Worm (Caenorhabditis elegans) whole organism, L1 larva: ENCODE results near the gene ZC443.7.

Experiments used
- C34B4.2 ChIP-seq: sonication (generic microtip); optimal IDR thresholded peaks from 2 replicates; lab custom pipeline; 2017; ENCODE audit warnings: mild to moderate bottlenecking, missing genetic modification characterization, missing compliant biosample characterization
- alr-1 ChIP-seq: fragments of 200-800 bp; sonication (Bioruptor generic); optimal IDR thresholded peaks from 2 replicates; lab custom pipeline; 2018; ENCODE audit warnings: borderline replicate concordance, mild to moderate bottlenecking, missing genetic modification characterization, missing compliant biosample characterization
- ceh-63 ChIP-seq: fragments of 200-800 bp; sonication (Bioruptor generic); optimal IDR thresholded peaks from 2 replicates; lab custom pipeline; 2018; ENCODE audit warnings: mild to moderate bottlenecking, missing genetic modification characterization, missing compliant biosample characterization
- ceh-8 ChIP-seq: fragments of 200-800 bp; sonication (Bioruptor generic); optimal IDR thresholded peaks from 2 replicates; lab custom pipeline; 2018; ENCODE audit warnings: mild to moderate bottlenecking, missing genetic modification characterization, moderate library complexity, missing compliant biosample characterization
- ceh-88 ChIP-seq: fragments of 200-800 bp; sonication (Bioruptor generic); IDR thresholded peaks from 2 replicates; pipeline ENCODE4 v1.3.6; 2022; ENCODE audit warnings: missing genetic modification characterization, missing compliant biosample characterization
- ceh-90 ChIP-seq: sonication (generic microtip); optimal IDR thresholded peaks from 2 replicates; lab custom pipeline; 2016; ENCODE audit warnings: missing genetic modification characterization, missing compliant biosample characterization
- dsc-1 ChIP-seq: sonication (generic microtip); optimal IDR thresholded peaks from 2 replicates; lab custom pipeline; 2016; ENCODE audit warnings: mild to moderate bottlenecking, missing genetic modification characterization, missing compliant biosample characterization
- efl-3 ChIP-seq: fragments of 200-800 bp; sonication (Bioruptor generic); optimal IDR thresholded peaks from 2 replicates; lab custom pipeline; 2018; ENCODE audit warnings: mild to moderate bottlenecking, missing genetic modification characterization, missing compliant biosample characterization
- egl-13 ChIP-seq: sonication (generic microtip); optimal IDR thresholded peaks from 2 replicates; lab custom pipeline; 2016; ENCODE audit warnings: missing genotype, missing genetic modification reagents, missing genetic modification characterization, missing compliant biosample characterization
- egl-27 ChIP-seq, 2 experiments: fragments of 150-350 bp in 1 of 2; sonication (generic microtip); optimal IDR thresholded peaks; 3 replicates each; lab custom pipeline; 2017 to 2018; ENCODE audit warnings: missing biosample characterization in 2 of 2, missing genetic modification characterization in 2 of 2, missing genetic modification reagents in 2 of 2
- elt-2 ChIP-seq: sonication (generic microtip); optimal IDR thresholded peaks from 2 replicates; lab custom pipeline; 2016; ENCODE audit warnings: missing genetic modification characterization, mild to moderate bottlenecking, inconsistent platforms, missing compliant biosample characterization, missing genetic modification reagents
- elt-3 ChIP-seq, 6 experiments: fragments of 150-350 bp in 1 of 6; sonication (generic microtip); optimal IDR thresholded peaks; 2 replicates each; lab custom pipeline; 2017 to 2018; ENCODE audit warnings: missing biosample characterization in 6 of 6, missing genetic modification characterization in 6 of 6, inconsistent platforms in 1 of 6
- ets-5 ChIP-seq: fragments of 200-800 bp; sonication (Bioruptor generic); IDR thresholded peaks from 2 replicates; pipeline ENCODE4 v1.3.6; 2022; ENCODE audit warnings: missing genetic modification characterization, missing compliant biosample characterization
- fkh-4 ChIP-seq: sonication (generic microtip); optimal IDR thresholded peaks from 2 replicates; lab custom pipeline; 2016; ENCODE audit warnings: missing compliant biosample characterization, missing genetic modification characterization, borderline replicate concordance
- grh-1 ChIP-seq: fragments of 200-800 bp; sonication (Bioruptor generic); IDR thresholded peaks from 2 replicates; pipeline ENCODE4 v1.3.6; 2022; ENCODE audit warnings: missing genetic modification reagents, missing genetic modification characterization, missing compliant biosample characterization
- isw-1 ChIP-seq: fragments of 200-800 bp; sonication (Bioruptor generic); IDR thresholded peaks from 2 replicates; pipeline ENCODE4 v1.3.6; 2022; ENCODE audit warnings: missing genetic modification characterization, missing compliant biosample characterization
- lin-35 ChIP-seq, 2 experiments: fragments of 150-350 bp; optimal IDR thresholded peaks; 2 replicates each; lab custom pipeline; 2014; ENCODE audit warnings: missing biosample characterization in 2 of 2, missing genetic modification characterization in 2 of 2, missing genetic modification reagents in 2 of 2
- mef-2 ChIP-seq: fragments of 150-350 bp; optimal IDR thresholded peaks from 2 replicates; lab custom pipeline; 2014; ENCODE audit warnings: missing biosample characterization, missing genetic modification characterization
- nhr-11 ChIP-seq: fragments of 150-350 bp; optimal IDR thresholded peaks from 2 replicates; lab custom pipeline; 2014; ENCODE audit warnings: missing biosample characterization, missing genetic modification characterization
- nhr-20 ChIP-seq: sonication (generic microtip); optimal IDR thresholded peaks from 2 replicates; lab custom pipeline; 2016; ENCODE audit warnings: mild to moderate bottlenecking, missing genetic modification characterization, missing compliant biosample characterization
- nhr-237 ChIP-seq: fragments of 150-350 bp; optimal IDR thresholded peaks from 2 replicates; lab custom pipeline; 2014; ENCODE audit warnings: missing biosample characterization, missing genetic modification characterization
- nhr-28 ChIP-seq: fragments of 150-350 bp; optimal IDR thresholded peaks from 2 replicates; lab custom pipeline; 2014; ENCODE audit warnings: missing biosample characterization, missing genetic modification characterization
- nhr-47 ChIP-seq: sonication (generic microtip); optimal IDR thresholded peaks from 2 replicates; lab custom pipeline; 2016; ENCODE audit warnings: mild to moderate bottlenecking, missing genetic modification characterization, moderate library complexity, missing compliant biosample characterization
- nhr-71 ChIP-seq: sonication (generic microtip); optimal IDR thresholded peaks from 2 replicates; lab custom pipeline; 2016; ENCODE audit warnings: mild to moderate bottlenecking, missing genetic modification characterization, moderate library complexity, missing compliant biosample characterization
- nhr-77 ChIP-seq: fragments of 150-350 bp; optimal IDR thresholded peaks from 2 replicates; lab custom pipeline; 2014; ENCODE audit warnings: missing biosample characterization, missing genetic modification characterization
- pag-3 ChIP-seq: sonication (generic microtip); optimal IDR thresholded peaks from 2 replicates; lab custom pipeline; 2017; ENCODE audit warnings: missing genetic modification characterization, mild to moderate bottlenecking, missing compliant biosample characterization, antibody characterized with exemption, borderline replicate concordance; ENCODE audit not compliant: insufficient read depth
- pax-3 ChIP-seq: fragments of 200-800 bp; sonication (Bioruptor generic); optimal IDR thresholded peaks from 2 replicates; lab custom pipeline; 2018; ENCODE audit warnings: mild to moderate bottlenecking, missing genetic modification characterization, moderate library complexity, missing compliant biosample characterization
- sox-4 ChIP-seq: sonication (generic microtip); optimal IDR thresholded peaks from 2 replicates; lab custom pipeline; 2016; ENCODE audit warnings: missing genetic modification characterization, missing compliant biosample characterization
- sptf-1 ChIP-seq: fragments of 150-350 bp; optimal IDR thresholded peaks from 2 replicates; lab custom pipeline; 2014; ENCODE audit warnings: missing biosample characterization, missing genetic modification characterization
- sup-37 ChIP-seq: fragments of 200-800 bp; sonication (Bioruptor generic); optimal IDR thresholded peaks from 2 replicates; lab custom pipeline; 2018; ENCODE audit warnings: mild to moderate bottlenecking, missing genetic modification characterization, missing compliant biosample characterization
- tbx-2 ChIP-seq: sonication (generic microtip); optimal IDR thresholded peaks from 2 replicates; lab custom pipeline; 2016; ENCODE audit warnings: missing genetic modification characterization, missing compliant biosample characterization
- tlp-1 ChIP-seq: fragments of 150-350 bp; optimal IDR thresholded peaks from 2 replicates; lab custom pipeline; 2014; ENCODE audit warnings: missing biosample characterization, missing genetic modification characterization
- unc-30 ChIP-seq: sonication (generic microtip); optimal IDR thresholded peaks from 2 replicates; lab custom pipeline; 2017; ENCODE audit warnings: missing biosample characterization, missing genetic modification characterization
- unc-62 ChIP-seq: fragments of 150-350 bp; optimal IDR thresholded peaks from 2 replicates; lab custom pipeline; 2014; ENCODE audit warnings: missing biosample characterization, missing genetic modification reagents, missing genetic modification characterization
- zag-1 ChIP-seq: fragments of 150-350 bp; optimal IDR thresholded peaks from 2 replicates; lab custom pipeline; 2014; ENCODE audit warnings: missing biosample characterization, missing genetic modification characterization

The ZC443.7 gene

DNA sequence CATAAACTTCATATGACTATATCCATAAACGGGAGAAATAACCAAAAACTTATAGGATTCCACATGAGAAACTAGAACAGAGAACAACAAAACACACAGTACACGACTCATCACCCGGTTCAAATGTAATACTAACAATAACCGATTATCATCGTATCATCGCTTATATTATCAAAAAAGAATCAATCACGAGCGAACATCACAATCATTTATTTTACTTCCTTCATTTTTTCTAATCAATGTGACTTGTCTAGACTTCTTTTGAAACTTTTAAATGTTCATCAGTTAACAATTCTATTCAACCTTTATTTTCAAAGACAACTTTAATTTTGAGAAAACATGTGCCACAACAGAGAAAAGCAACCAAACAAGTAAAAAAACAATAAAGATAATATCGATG, 11.1 kb upstream of the ZC443.7 start, which contains the start of gene ugt-4:
Gene ugt-4 (minus strand): TSS at position 141 of the 400 bp plus-strand sequence.
- TF ChIP-seq sptf-1 (no peak), nhr-77 (no peak), tlp-1 (tag; lab: Kevin White, UChicago) (no peak), nhr-237 (no peak), egl-13 (tag; lab: Kevin White, UChicago) (no peak), ceh-8 (GFP tag; lab: Kevin White, UChicago) (no peak), pax-3 (tag; lab: Kevin White, UChicago) (no peak), sup-37 (GFP tag; lab: Kevin White, UChicago) (no peak), alr-1 (tag; lab: Kevin White, UChicago) (no peak), nhr-71 (peak; percentile 10), nhr-28 (tag; lab: Kevin White, UChicago) (no peak), sox-4 (tag; lab: Kevin White, UChicago) (no peak), lin-35 (GFP tag; optimal IDR thresholded peaks at IDR 0.05; lab: Kevin White, UChicago) (peak in 1 of 2 experiments; percentile 36), C34B4.2 (tag; lab: Kevin White, UChicago) (no peak), nhr-47 (tag; lab: Kevin White, UChicago) (no peak), unc-30 (no peak), ceh-63 (no peak), ets-5 (GFP tag; lab: Robert Waterston, UW) (no peak), isw-1 (GFP tag; lab: Robert Waterston, UW) (no peak), elt-2 (peak; percentile 50), ceh-90 (no peak), unc-62 (GFP tag; lab: Kevin White, UChicago) (no peak), elt-3 (tag; optimal IDR thresholded peaks at IDR 0.05; lab: Kevin White, UChicago) (peak in 1 of 6 experiments; percentile 47), dsc-1 (tag; lab: Kevin White, UChicago) (no peak), pag-3 (tag; lab: Kevin White, UChicago) (no peak)

DNA sequence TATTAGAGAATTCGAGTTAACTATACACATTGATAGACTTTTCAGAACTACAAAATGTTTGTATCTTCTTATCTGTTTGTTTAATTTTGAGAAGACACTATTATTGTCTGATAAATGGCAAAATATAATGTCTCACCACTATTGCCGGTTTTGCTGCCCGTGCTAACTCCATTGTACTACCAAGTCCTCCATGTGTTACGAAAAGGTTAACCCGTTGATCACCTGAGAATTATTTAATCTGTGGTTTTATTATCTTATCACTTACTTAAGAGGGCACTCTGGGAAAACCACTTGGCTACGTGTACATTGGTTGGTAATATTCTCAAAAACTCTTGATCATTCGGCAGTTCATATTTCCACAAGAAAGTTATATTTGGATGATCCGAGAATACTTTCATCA, 10.4 kb upstream of the ZC443.7 start:
- no peak for TF ChIP-seq egl-27 (tag; optimal IDR thresholded peaks at IDR 0.05; lab: Kevin White, UChicago)
- TF ChIP-seq efl-3, result no peak
- TF ChIP-seq elt-3 (tag; optimal IDR thresholded peaks at IDR 0.05; lab: Kevin White, UChicago), result peak in 1 of 6 experiments; percentile 4
- no peak for TF ChIP-seq ceh-88
- TF ChIP-seq nhr-20 (tag; lab: Kevin White, UChicago), result peak; percentile 5
- no peak for TF ChIP-seq zag-1 (tag; lab: Kevin White, UChicago)
- TF ChIP-seq elt-2, result peak; percentile 54
- TF ChIP-seq unc-30, result no peak

ce11 chrV:12796908-12797490, 9.3 kb upstream of the ZC443.7 start:
- peak; percentile 66 for TF ChIP-seq elt-2
- TF ChIP-seq unc-62 (GFP tag; lab: Kevin White, UChicago), result no peak

ce11 chrV:12797992-12798391, 8.3 kb upstream of the ZC443.7 start, which contains the start of gene ugt-6:
TSS of gene ugt-6 (minus strand) at chrV:12798224.
- TF ChIP-seq grh-1 (no peak), elt-2 (no peak), nhr-77 (no peak), nhr-20 (tag; lab: Kevin White, UChicago) (no peak), elt-3 (tag; optimal IDR thresholded peaks at IDR 0.05; lab: Kevin White, UChicago) (no peak), isw-1 (GFP tag; lab: Robert Waterston, UW) (no peak), mef-2 (tag; lab: Kevin White, UChicago) (no peak), sox-4 (tag; lab: Kevin White, UChicago) (no peak), nhr-11 (no peak), fkh-4 (tag; lab: Kevin White, UChicago) (no peak), tbx-2 (tag; lab: Kevin White, UChicago) (no peak)
